Worm (Caenorhabditis elegans) whole organism, L4 larva: Measurements from ENCODE around the gene pdi-6.

Experiments used
- F44E2.7 ChIP-seq: fragments of 200-800 bp; sonication (Bioruptor generic); IDR thresholded peaks from 2 replicates; pipeline ENCODE4 v2.1.2; 2022; ENCODE audit warnings: missing genetic modification characterization, missing compliant biosample characterization
- F49E8.2 ChIP-seq: sonication (generic microtip); optimal IDR thresholded peaks from 2 replicates; lab custom pipeline; 2016; ENCODE audit warnings: missing compliant biosample characterization, mild to moderate bottlenecking, missing genetic modification characterization, borderline replicate concordance
- R02D3.7 ChIP-seq: fragments of 150-350 bp; sonication (generic microtip); optimal IDR thresholded peaks from 3 replicates; lab custom pipeline; 2014; ENCODE audit warnings: missing biosample characterization, missing genetic modification characterization
- T20F7.1 ChIP-seq: fragments of 200-800 bp; sonication (Bioruptor generic); optimal IDR thresholded peaks from 2 replicates; lab custom pipeline; 2018; ENCODE audit warnings: mild to moderate bottlenecking, missing genetic modification characterization, missing compliant biosample characterization
- T26A8.4 ChIP-seq: fragments of 200-800 bp; sonication (Bioruptor generic); IDR thresholded peaks from 2 replicates; pipeline ENCODE4 v1.3.6; 2022; ENCODE audit warnings: missing genetic modification characterization, missing compliant biosample characterization
- Y48G9A.11 ChIP-seq: fragments of 200-800 bp; sonication (Bioruptor generic); IDR thresholded peaks from 2 replicates; pipeline ENCODE4 v1.3.6; 2022; ENCODE audit warnings: missing genetic modification reagents, missing genetic modification characterization, missing compliant biosample characterization
- ZK337.2 ChIP-seq: fragments of 200-800 bp; sonication (Bioruptor generic); IDR thresholded peaks from 2 replicates; pipeline ENCODE4 v1.3.6; 2022; ENCODE audit warnings: missing genetic modification reagents, missing genetic modification characterization, missing compliant biosample characterization
- aha-1 ChIP-seq: fragments of 150-350 bp; peaks from one replicate; lab custom pipeline; 2014; ENCODE audit warnings: missing biosample characterization, missing genetic modification characterization
- ama-1 ChIP-seq: fragments of 150-350 bp; optimal IDR thresholded peaks from 2 replicates; lab custom pipeline; 2014; ENCODE audit warnings: inconsistent platforms, mixed read lengths
- attf-4 ChIP-seq: sonication (generic microtip); optimal IDR thresholded peaks from 3 replicates; lab custom pipeline; 2017; ENCODE audit warnings: missing biosample characterization, missing genetic modification characterization
- ceh-20 ChIP-seq: fragments of 200-800 bp; sonication (Bioruptor generic); IDR thresholded peaks from 2 replicates; pipeline ENCODE4 v1.3.6; 2022; ENCODE audit warnings: missing genetic modification reagents, missing genetic modification characterization, missing compliant biosample characterization
- ces-1 ChIP-seq: fragments of 150-350 bp; sonication (generic microtip); optimal IDR thresholded peaks from 4 replicates; lab custom pipeline; 2014; ENCODE audit warnings: missing biosample characterization, missing genetic modification reagents, missing genetic modification characterization
- ctbp-1 ChIP-seq: fragments of 200-800 bp; sonication (Bioruptor generic); IDR thresholded peaks from 2 replicates; pipeline ENCODE4 v1.3.6; 2022; ENCODE audit warnings: missing genetic modification reagents, missing genetic modification characterization, missing compliant biosample characterization
- dmd-6 ChIP-seq: fragments of 200-800 bp; sonication (Bioruptor generic); IDR thresholded peaks from 2 replicates; pipeline ENCODE4 v1.3.6; 2022; ENCODE audit warnings: missing genetic modification reagents, missing genetic modification characterization, missing compliant biosample characterization
- dve-1 ChIP-seq: sonication (generic microtip); optimal IDR thresholded peaks from 2 replicates; lab custom pipeline; 2017; ENCODE audit warnings: antibody characterized with exemption, mild to moderate bottlenecking, missing genetic modification characterization, missing compliant biosample characterization; ENCODE audit not compliant: insufficient read depth
- fos-1 ChIP-seq: fragments of 150-350 bp; optimal IDR thresholded peaks from 2 replicates; lab custom pipeline; 2014; ENCODE audit warnings: missing biosample characterization, missing genetic modification characterization
- lim-7 ChIP-seq: fragments of 200-800 bp; sonication (Bioruptor generic); IDR thresholded peaks from 2 replicates; pipeline ENCODE4 v1.3.6; 2022; ENCODE audit warnings: missing genetic modification characterization, missing compliant biosample characterization
- lin-1 ChIP-seq: fragments of 200-800 bp; sonication (Bioruptor generic); IDR thresholded peaks from 2 replicates; pipeline ENCODE4 v1.3.6; 2022; ENCODE audit warnings: missing genetic modification reagents, missing genetic modification characterization, missing compliant biosample characterization
- lin-13 ChIP-seq: fragments of 150-350 bp; optimal IDR thresholded peaks from 2 replicates; lab custom pipeline; 2014; ENCODE audit warnings: missing biosample characterization, missing genetic modification reagents, missing genetic modification characterization
- lin-15B ChIP-seq: fragments of 150-350 bp; sonication (generic microtip); optimal IDR thresholded peaks from 3 replicates; lab custom pipeline; 2014; ENCODE audit warnings: missing biosample characterization, missing genetic modification characterization
- lir-3 ChIP-seq: sonication (generic microtip); optimal IDR thresholded peaks from 2 replicates; lab custom pipeline; 2016; ENCODE audit warnings: mild to moderate bottlenecking, missing genetic modification characterization, missing compliant biosample characterization
- lsy-2 ChIP-seq, 2 experiments: fragments of 150-350 bp in 1 of 2; sonication (generic microtip) in 1 of 2; optimal IDR thresholded peaks; 2 replicates each; lab custom pipeline; 2014 to 2017; ENCODE audit warnings: missing biosample characterization in 2 of 2, missing genetic modification characterization in 2 of 2
- mdl-1 ChIP-seq, 2 experiments: fragments of 150-350 bp in 1 of 2; sonication (generic microtip) in 1 of 2; optimal IDR thresholded peaks; 2 replicates each; lab custom pipeline; 2014 to 2017; ENCODE audit warnings: missing biosample characterization in 2 of 2, missing genetic modification characterization in 2 of 2
- mep-1 ChIP-seq: fragments of 150-350 bp; sonication (generic microtip); optimal IDR thresholded peaks from 3 replicates; lab custom pipeline; 2014; ENCODE audit warnings: missing biosample characterization, missing genetic modification characterization
- mes-2 ChIP-seq: sonication (generic microtip); optimal IDR thresholded peaks from 2 replicates; lab custom pipeline; 2016; ENCODE audit warnings: missing genotype, mild to moderate bottlenecking, missing genetic modification characterization, missing compliant biosample characterization; ENCODE audit not compliant: poor library complexity, severe bottlenecking
- mxl-2 ChIP-seq: fragments of 200-800 bp; sonication (Bioruptor generic); conservative IDR thresholded peaks from 2 replicates; pipeline ENCODE4 v1.3.6; 2022; ENCODE audit warnings: missing genetic modification reagents, missing genetic modification characterization, missing compliant biosample characterization
- nhr-10 ChIP-seq: fragments of 150-350 bp; optimal IDR thresholded peaks from 2 replicates; lab custom pipeline; 2014; ENCODE audit warnings: missing biosample characterization, missing genetic modification characterization
- nhr-102 ChIP-seq: sonication (generic microtip); optimal IDR thresholded peaks from 2 replicates; lab custom pipeline; 2016; ENCODE audit warnings: mild to moderate bottlenecking, missing genetic modification characterization, moderate library complexity, missing compliant biosample characterization
- nhr-28 ChIP-seq: fragments of 150-350 bp; optimal IDR thresholded peaks from 2 replicates; lab custom pipeline; 2014; ENCODE audit warnings: missing biosample characterization, missing genetic modification characterization
- nhr-48 ChIP-seq: sonication (generic microtip); optimal IDR thresholded peaks from 2 replicates; lab custom pipeline; 2016; ENCODE audit warnings: mild to moderate bottlenecking, missing genetic modification characterization, missing compliant biosample characterization
- nhr-6 ChIP-seq: fragments of 150-350 bp; optimal IDR thresholded peaks from 2 replicates; lab custom pipeline; 2014; ENCODE audit warnings: missing biosample characterization, missing genetic modification characterization
- pqm-1 ChIP-seq: sonication (generic microtip); optimal IDR thresholded peaks from 2 replicates; lab custom pipeline; 2017; ENCODE audit warnings: missing biosample characterization, missing genetic modification characterization
- rbr-2 ChIP-seq: sonication (generic microtip); optimal IDR thresholded peaks from 2 replicates; lab custom pipeline; 2016; ENCODE audit warnings: missing genotype, missing genetic modification characterization, missing compliant biosample characterization
- saeg-2 ChIP-seq: fragments of 200-800 bp; sonication (Bioruptor generic); IDR thresholded peaks from 2 replicates; pipeline ENCODE4 v1.3.6; 2022; ENCODE audit warnings: missing genetic modification reagents, missing genetic modification characterization, missing compliant biosample characterization
- set-16 ChIP-seq: fragments of 200-800 bp; sonication (Bioruptor generic); IDR thresholded peaks from 2 replicates; pipeline ENCODE4 v1.3.6; 2022; ENCODE audit warnings: missing genetic modification reagents, missing genetic modification characterization, missing compliant biosample characterization
- snpc-1.2 ChIP-seq: fragments of 200-800 bp; sonication (Bioruptor generic); IDR thresholded peaks from 2 replicates; pipeline ENCODE4 v1.3.6; 2022; ENCODE audit warnings: missing genetic modification reagents, missing genetic modification characterization, missing compliant biosample characterization
- unc-130 ChIP-seq: sonication (generic microtip); optimal IDR thresholded peaks from 2 replicates; lab custom pipeline; 2016; ENCODE audit warnings: missing genetic modification reagents, missing genetic modification characterization, missing compliant biosample characterization
- unc-62 ChIP-seq, 3 experiments: fragments of 150-350 bp in 1 of 3; sonication (generic microtip); optimal IDR thresholded peaks in 2 of 3; peaks in 1 of 3; 1 replicate in 1 of 3; 2 replicates in 2 of 3; lab custom pipeline; 2014 to 2017; ENCODE audit warnings: missing biosample characterization in 3 of 3, missing genetic modification characterization in 3 of 3, missing genetic modification reagents in 3 of 3, missing genotype in 1 of 3
- zfp-3 ChIP-seq: fragments of 200-800 bp; sonication (Bioruptor generic); conservative IDR thresholded peaks from 2 replicates; pipeline ENCODE4 v1.3.6; 2022; ENCODE audit warnings: missing genetic modification reagents, missing genetic modification characterization, missing compliant biosample characterization
- ztf-11 ChIP-seq: fragments of 150-350 bp; optimal IDR thresholded peaks from 2 replicates; lab custom pipeline; 2014; ENCODE audit warnings: missing biosample characterization, missing genetic modification characterization

Gene pdi-6

DNA sequence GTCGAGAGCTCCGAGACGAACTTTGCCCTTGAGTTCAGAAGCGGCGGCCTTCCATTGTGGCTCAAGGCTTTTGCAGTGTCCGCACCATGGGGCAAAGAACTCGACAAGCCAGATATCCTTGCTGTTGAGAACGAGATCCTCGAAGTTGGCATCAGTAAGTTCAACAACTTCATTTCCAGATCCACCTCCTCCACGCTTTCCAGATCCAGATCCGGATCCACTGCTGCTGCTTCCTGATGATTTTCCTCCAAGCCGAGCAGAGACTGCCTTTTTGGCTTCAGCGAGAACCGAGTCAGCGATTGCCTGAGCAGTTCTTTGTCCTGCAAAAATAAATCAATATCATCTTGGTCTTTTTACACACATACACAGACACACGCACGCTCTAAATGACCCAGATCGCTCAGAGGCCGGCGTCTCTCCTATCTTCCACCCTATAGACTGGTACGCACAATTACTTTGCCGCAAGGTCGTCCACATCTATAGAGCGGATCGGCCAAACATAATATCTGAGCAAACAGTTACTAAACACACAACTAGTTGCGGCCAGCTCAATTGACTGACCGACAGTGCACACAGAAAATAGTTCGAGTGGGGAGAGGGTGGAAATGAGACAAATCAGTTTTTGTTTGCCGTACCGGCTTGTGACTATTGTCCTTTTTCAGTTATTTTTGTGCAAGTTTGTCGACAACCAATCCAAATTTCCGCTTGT lies 959 bp downstream of the pdi-6 start:
- TF ChIP-seq mes-2 (tag; lab: Kevin White, UChicago), result peak; percentile 0
- no peak for TF ChIP-seq lin-1
- TF ChIP-seq saeg-2, result no peak
- TF ChIP-seq aha-1 (tag; lab: Kevin White, UChicago), result peak; percentile 13
- peak; percentile 55; the same call in 1 of the 2 replicates for TF ChIP-seq set-16 (GFP tag; lab: Robert Waterston, UW)
- no peak for TF ChIP-seq mxl-2 (GFP tag; lab: Robert Waterston, UW)

DNA sequence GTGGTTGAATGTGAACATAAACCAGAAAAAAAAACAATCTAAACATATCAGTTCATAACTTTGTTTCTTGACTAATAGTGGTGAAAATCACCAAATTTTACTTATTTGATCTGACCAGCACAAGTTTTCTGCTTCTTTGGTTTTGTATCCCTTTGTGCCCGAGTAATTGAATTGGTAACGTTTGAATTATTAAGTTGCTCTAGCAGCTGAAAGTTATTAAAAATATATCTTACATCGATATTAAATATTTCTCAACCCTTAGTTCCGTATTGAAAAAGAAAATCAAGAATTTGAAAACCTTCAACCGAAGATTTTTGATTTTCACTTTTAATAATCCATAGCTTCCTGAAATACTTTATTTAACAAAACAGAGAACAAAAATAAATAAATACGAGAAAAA lies 2.4 kb downstream of the pdi-6 start:
- no peak for TF ChIP-seq ama-1 (lab: Kevin White, UChicago)
- no peak for TF ChIP-seq nhr-28 (tag; lab: Kevin White, UChicago)
- TF ChIP-seq R02D3.7 (tag; lab: Kevin White, UChicago), result no peak
- peak; percentile 10 for TF ChIP-seq T20F7.1
- no peak for TF ChIP-seq Y48G9A.11
- TF ChIP-seq attf-4, result no peak
- no peak for TF ChIP-seq F44E2.7
- TF ChIP-seq nhr-48 (tag; lab: Kevin White, UChicago), result no peak
- no peak for TF ChIP-seq zfp-3 (GFP tag; lab: Robert Waterston, UW)
- TF ChIP-seq lsy-2 (tag; optimal IDR thresholded peaks at IDR 0.05; lab: Kevin White, UChicago), result peak in 1 of 2 experiments; percentile 51
- TF ChIP-seq mes-2 (tag; lab: Kevin White, UChicago), result no peak
- peak; percentile 8 for TF ChIP-seq mep-1 (tag; lab: Kevin White, UChicago)
- no peak for TF ChIP-seq lir-3 (tag; lab: Kevin White, UChicago)
- peak; percentile 40 for TF ChIP-seq aha-1 (tag; lab: Kevin White, UChicago)
- TF ChIP-seq F49E8.2 (tag; lab: Kevin White, UChicago), result no peak
- TF ChIP-seq unc-62 (GFP tag; optimal IDR thresholded peaks at IDR 0.05 in 1 of 2; lab: Kevin White, UChicago), result peak in 1 of 2 experiments; percentile 29
- TF ChIP-seq unc-62 (tag; optimal IDR thresholded peaks at IDR 0.05; lab: Kevin White, UChicago), result no peak
- no peak for TF ChIP-seq pqm-1
- peak; percentile 9 for TF ChIP-seq nhr-102
- no peak for TF ChIP-seq nhr-6 (tag; lab: Kevin White, UChicago)
- peak; percentile 9 for TF ChIP-seq dve-1
- TF ChIP-seq lin-13 (GFP tag; lab: Kevin White, UChicago), result no peak
- TF ChIP-seq lin-15B (tag; lab: Kevin White, UChicago), result no peak
- peak; percentile 41; the same call in 1 of the 2 replicates for TF ChIP-seq T26A8.4
- TF ChIP-seq dmd-6 (GFP tag; lab: Robert Waterston, UW), result no peak

DNA sequence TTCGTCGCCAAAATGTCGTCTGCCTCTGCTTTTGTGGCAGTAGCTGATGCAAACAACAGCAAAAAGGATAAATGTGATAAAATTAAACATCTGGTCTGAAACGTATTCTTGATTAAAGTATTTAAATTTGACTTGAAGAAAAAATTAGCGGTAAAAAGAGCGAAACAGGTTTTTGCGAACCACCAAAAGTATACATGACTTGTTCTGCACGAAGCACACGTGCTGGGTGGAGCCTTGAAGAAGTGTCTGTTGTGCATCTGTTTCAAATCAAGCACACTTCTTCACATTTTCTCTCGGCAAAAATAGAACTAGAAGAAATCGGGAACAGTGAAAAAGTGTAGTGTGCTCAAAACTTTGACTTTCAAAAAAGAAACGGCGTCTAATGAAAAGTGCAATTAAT lies 5.1 kb downstream of the pdi-6 start, which contains the start of gene B0403.3:
TSS of gene B0403.3 (minus strand) at position 101 of the 400 bp plus-strand sequence.
- TF ChIP-seq F44E2.7 (no peak), ZK337.2 (GFP tag; lab: Robert Waterston, UW) (no peak), ceh-20 (GFP tag; lab: Robert Waterston, UW) (no peak), mdl-1 (tag; optimal IDR thresholded peaks at IDR 0.05; lab: Kevin White, UChicago) (no peak), nhr-10 (no peak), unc-130 (GFP tag; lab: Kevin White, UChicago) (no peak), R02D3.7 (tag; lab: Kevin White, UChicago) (no peak), lir-3 (tag; lab: Kevin White, UChicago) (no peak), ztf-11 (tag; lab: Kevin White, UChicago) (no peak), aha-1 (tag; lab: Kevin White, UChicago) (no peak), nhr-102 (no peak), fos-1 (tag; lab: Kevin White, UChicago) (no peak), lin-1 (no peak), ces-1 (GFP tag; lab: Kevin White, UChicago) (no peak), T26A8.4 (no peak), lim-7 (GFP tag; lab: Robert Waterston, UW) (no peak), snpc-1.2 (no peak), rbr-2 (tag; lab: Kevin White, UChicago) (no peak), nhr-48 (tag; lab: Kevin White, UChicago) (no peak), ctbp-1 (GFP tag; lab: Robert Waterston, UW) (no peak)
